Worm (Caenorhabditis elegans) whole organism, midembryonic: ENCODE measurements around the gene T19D2.3.

Experiments
- flt-1 ChIP-seq: fragments of 200-800 bp; sonication (Bioruptor generic); IDR thresholded peaks from 2 replicates; pipeline ENCODE4 v1.3.6; 2022; ENCODE audit warnings: missing genetic modification characterization, missing compliant biosample characterization
- klf-2 ChIP-seq: fragments of 200-800 bp; sonication (Bioruptor generic); conservative IDR thresholded peaks from 2 replicates; pipeline ENCODE4 v1.3.6; 2022; ENCODE audit warnings: missing genetic modification reagents, missing genetic modification characterization, missing compliant biosample characterization
- med-1 ChIP-seq: sonication (generic microtip); optimal IDR thresholded peaks from 2 replicates; lab custom pipeline; 2017; ENCODE audit warnings: missing genetic modification characterization, mild to moderate bottlenecking, missing compliant biosample characterization, antibody characterized with exemption, missing genetic modification reagents; ENCODE audit not compliant: insufficient read depth
- ref-1 ChIP-seq: fragments of 200-800 bp; sonication (Bioruptor generic); conservative IDR thresholded peaks from 2 replicates; pipeline ENCODE4 v1.3.6; 2022; ENCODE audit warnings: missing genetic modification reagents, missing genetic modification characterization, missing compliant biosample characterization
- tab-1 ChIP-seq: fragments of 200-800 bp; sonication (Bioruptor generic); IDR thresholded peaks from 2 replicates; pipeline ENCODE4 v1.3.6; 2022; ENCODE audit warnings: missing genetic modification characterization, missing compliant biosample characterization
- ztf-29 ChIP-seq: fragments of 200-800 bp; sonication (Bioruptor generic); IDR thresholded peaks from 2 replicates; pipeline ENCODE4 v1.3.6; 2022; ENCODE audit warnings: missing genetic modification reagents, missing genetic modification characterization, missing compliant biosample characterization

DNA sequence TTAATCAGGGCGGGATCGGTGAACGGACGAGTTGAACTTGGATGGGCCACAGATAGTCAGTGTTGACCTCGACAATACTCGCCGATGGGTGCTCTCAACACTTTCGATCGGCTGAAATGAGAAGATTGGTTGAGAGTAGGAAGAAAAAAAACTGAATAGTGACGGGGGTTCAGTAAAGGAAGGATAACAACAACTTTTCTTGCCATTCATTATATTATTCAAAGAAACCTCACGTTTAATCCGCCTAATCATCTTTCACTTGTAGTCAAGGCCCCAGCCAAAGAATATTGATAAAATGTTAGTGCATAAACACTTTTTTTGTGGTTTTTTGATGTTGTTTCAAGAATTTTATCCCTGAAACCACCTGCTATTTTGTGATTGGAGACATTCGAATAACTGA, 3.2 kb downstream of the T19D2.3 start, which contains the start of gene T19D2.13:
- TF ChIP-seq flt-1 (no peak), ztf-29 (GFP tag; lab: Robert Waterston, UW) (no peak), klf-2 (GFP tag; lab: Robert Waterston, UW) (no peak), ref-1 (GFP tag; lab: Robert Waterston, UW) (no peak), tab-1 (GFP tag; lab: Robert Waterston, UW) (no peak), med-1 (GFP tag; lab: Kevin White, UChicago) (no peak)
